Fruit fly (Drosophila melanogaster) whole organism, embryonic: ENCODE results near the gene CG4953.

Source experiments
- Abd-B ChIP-seq: fragments of 200-800 bp; sonication (Bioruptor generic); optimal IDR thresholded peaks from 2 replicates; lab custom pipeline; 2018; ENCODE audit warnings: missing biosample characterization, mild to moderate bottlenecking, missing genetic modification characterization, moderate library complexity
- Adf1 ChIP-seq: fragments of 200-800 bp; sonication (Bioruptor generic); IDR thresholded peaks from 2 replicates; pipeline ENCODE4 v1.3.6; 2022; ENCODE audit warnings: missing biosample characterization, missing genetic modification characterization
- BEAF-32 ChIP-seq: fragments of 200-800 bp; sonication (Bioruptor generic); optimal IDR thresholded peaks from 3 replicates; lab custom pipeline; 2017; ENCODE audit warnings: missing biosample characterization, missing genetic modification characterization, mild to moderate bottlenecking, moderate library complexity, missing genetic modification reagents
- Bgb ChIP-seq: fragments of 200-800 bp; sonication (Bioruptor generic); IDR thresholded peaks from 2 replicates; pipeline ENCODE4 v1.3.6; 2022; ENCODE audit warnings: missing biosample characterization, missing genetic modification characterization; ENCODE audit not compliant: partially characterized antibody
- C15 ChIP-seq: fragments of 200-800 bp; sonication (Bioruptor generic); IDR thresholded peaks from 3 replicates; pipeline ENCODE4 v1.3.6; 2022; ENCODE audit warnings: missing biosample characterization, missing genetic modification characterization
- CG11085 ChIP-seq: fragments of 200-800 bp; sonication (Bioruptor generic); IDR thresholded peaks from 2 replicates; pipeline ENCODE4 v1.3.6; 2022; ENCODE audit warnings: missing biosample characterization, missing genetic modification characterization
- CG11456 ChIP-seq: fragments of 200-800 bp; sonication (Bioruptor generic); IDR thresholded peaks from 3 replicates; pipeline ENCODE4 v1.3.6; 2022; ENCODE audit warnings: missing biosample characterization, missing genetic modification characterization
- CG12744 ChIP-seq: fragments of 200-800 bp; sonication (Bioruptor generic); optimal IDR thresholded peaks from 2 replicates; lab custom pipeline; 2016; ENCODE audit warnings: missing biosample characterization, missing genetic modification characterization
- CG15269 ChIP-seq: fragments of 200-800 bp; sonication (Bioruptor generic); optimal IDR thresholded peaks from 2 replicates; lab custom pipeline; 2018; ENCODE audit warnings: missing biosample characterization, mild to moderate bottlenecking, missing genetic modification characterization, moderate library complexity
- CG17568 ChIP-seq: fragments of 200-800 bp; sonication (Bioruptor generic); optimal IDR thresholded peaks from 2 replicates; lab custom pipeline; 2018; ENCODE audit warnings: missing biosample characterization, mild to moderate bottlenecking, missing genetic modification characterization, moderate library complexity
- CG30403 ChIP-seq: fragments of 200-800 bp; sonication (Bioruptor generic); optimal IDR thresholded peaks from 3 replicates; lab custom pipeline; 2016; ENCODE audit warnings: missing biosample characterization, missing genetic modification characterization
- CG32772 ChIP-seq: fragments of 200-800 bp; sonication (Bioruptor generic); IDR thresholded peaks from 2 replicates; pipeline ENCODE4 v1.3.6; 2022; ENCODE audit warnings: missing biosample characterization, missing genetic modification characterization
- CG34422 ChIP-seq: fragments of 200-800 bp; sonication (Bioruptor generic); IDR thresholded peaks from 3 replicates; pipeline ENCODE4 v1.3.6; 2022; ENCODE audit warnings: missing biosample characterization, missing genetic modification characterization
- CG3995 ChIP-seq: fragments of 200-800 bp; sonication (Bioruptor generic); optimal IDR thresholded peaks from 3 replicates; lab custom pipeline; 2016; ENCODE audit warnings: missing biosample characterization, missing genetic modification characterization
- CG4328 ChIP-seq: fragments of 200-800 bp; sonication (Bioruptor generic); optimal IDR thresholded peaks from 3 replicates; lab custom pipeline; 2017; ENCODE audit warnings: missing biosample characterization, missing genetic modification reagents, missing genetic modification characterization
- CG5180 ChIP-seq: fragments of 200-800 bp; sonication (Bioruptor generic); optimal IDR thresholded peaks from 3 replicates; lab custom pipeline; 2017; ENCODE audit warnings: missing biosample characterization, missing genetic modification characterization, mild to moderate bottlenecking, moderate library complexity, missing genetic modification reagents
- CG7357 ChIP-seq: fragments of 200-800 bp; sonication (Bioruptor generic); IDR thresholded peaks from 3 replicates; pipeline ENCODE4 v1.3.6; 2022; ENCODE audit warnings: missing biosample characterization, missing genetic modification characterization
- CG7786 ChIP-seq: fragments of 200-800 bp; sonication (Bioruptor generic); optimal IDR thresholded peaks from 2 replicates; lab custom pipeline; 2016; ENCODE audit warnings: missing biosample characterization, missing genetic modification characterization
- CG7928 ChIP-seq: fragments of 200-800 bp; sonication (Bioruptor generic); optimal IDR thresholded peaks from 2 replicates; lab custom pipeline; 2017; ENCODE audit warnings: missing biosample characterization, mild to moderate bottlenecking, missing genetic modification characterization
- CG8290 ChIP-seq, 3 experiments: fragments of 200-800 bp; sonication (Bioruptor generic); optimal IDR thresholded peaks; 2 replicates each; lab custom pipeline; 2016 to 2019; ENCODE audit warnings: missing biosample characterization in 3 of 3, missing genetic modification characterization in 3 of 3, mild to moderate bottlenecking in 2 of 3, moderate library complexity in 1 of 3
- CG9215 ChIP-seq: fragments of 200-800 bp; sonication (Bioruptor generic); IDR thresholded peaks from 2 replicates; pipeline ENCODE4 v1.3.6; 2022; ENCODE audit warnings: missing biosample characterization, missing genetic modification characterization
- Dek ChIP-seq: fragments of 200-800 bp; sonication (Bioruptor generic); optimal IDR thresholded peaks from 3 replicates; lab custom pipeline; 2019; ENCODE audit warnings: missing biosample characterization, mild to moderate bottlenecking, missing genetic modification characterization, moderate library complexity
- Doc2 ChIP-seq: fragments of 200-800 bp; sonication (Bioruptor generic); IDR thresholded peaks from 2 replicates; pipeline ENCODE4 v1.3.6; 2022; ENCODE audit warnings: missing biosample characterization, missing genetic modification characterization
- H2.0 ChIP-seq: fragments of 200-800 bp; sonication (Bioruptor generic); IDR thresholded peaks from 2 replicates; pipeline ENCODE4 v1.3.6; 2022; ENCODE audit warnings: missing biosample characterization, missing genetic modification characterization
- HLH4C ChIP-seq: fragments of 200-800 bp; sonication (Bioruptor generic); IDR thresholded peaks from 3 replicates; pipeline ENCODE4 v1.3.6; 2022; ENCODE audit warnings: missing biosample characterization, missing genetic modification characterization; ENCODE audit not compliant: partially characterized antibody
- HLH54F ChIP-seq: fragments of 200-800 bp; sonication (Bioruptor generic); optimal IDR thresholded peaks from 3 replicates; lab custom pipeline; 2016; ENCODE audit warnings: missing biosample characterization, missing genetic modification characterization
- HmgZ ChIP-seq: fragments of 200-800 bp; sonication (Bioruptor generic); optimal IDR thresholded peaks from 2 replicates; lab custom pipeline; 2018; ENCODE audit warnings: missing biosample characterization, mild to moderate bottlenecking, missing genetic modification characterization
- Hr3 ChIP-seq: fragments of 200-800 bp; sonication (Bioruptor generic); optimal IDR thresholded peaks from 3 replicates; lab custom pipeline; 2016; ENCODE audit warnings: missing biosample characterization, missing genetic modification characterization
- Hr78 ChIP-seq, 2 experiments: fragments of 200-800 bp in 1 of 2; fragments of >200 bp in 1 of 2; sonication (Bioruptor generic) in 1 of 2; optimal IDR thresholded peaks; 2 replicates each; lab custom pipeline; 2017 to 2019; ENCODE audit warnings: missing biosample characterization in 2 of 2, missing genetic modification characterization in 2 of 2, mild to moderate bottlenecking in 1 of 2, moderate library complexity in 1 of 2
- MBD-R2 ChIP-seq: fragments of 200-800 bp; sonication (Bioruptor generic); IDR thresholded peaks from 2 replicates; pipeline ENCODE4 v1.3.6; 2022; ENCODE audit warnings: missing biosample characterization, missing genetic modification characterization
- MTF-1 ChIP-seq: fragments of 200-800 bp; sonication (Bioruptor generic); optimal IDR thresholded peaks from 2 replicates; lab custom pipeline; 2018; ENCODE audit warnings: missing biosample characterization, mild to moderate bottlenecking, missing genetic modification characterization, borderline replicate concordance
- Rfx ChIP-seq: fragments of 200-800 bp; sonication (Bioruptor generic); IDR thresholded peaks from 2 replicates; pipeline ENCODE4 v1.3.6; 2022; ENCODE audit warnings: missing biosample characterization, missing genetic modification characterization
- Six4 ChIP-seq: fragments of 200-800 bp; sonication (Bioruptor generic); optimal IDR thresholded peaks from 2 replicates; lab custom pipeline; 2016; ENCODE audit warnings: missing biosample characterization, missing genetic modification characterization
- Tbp ChIP-seq: fragments of >200 bp; optimal IDR thresholded peaks from 2 replicates; lab custom pipeline; 2018; ENCODE audit warnings: missing biosample characterization, missing genetic modification characterization
- Usf ChIP-seq: fragments of 200-800 bp; sonication (Bioruptor generic); optimal IDR thresholded peaks from 2 replicates; lab custom pipeline; 2017; ENCODE audit warnings: missing genotype, missing biosample characterization, missing genetic modification characterization
- ab ChIP-seq: fragments of 200-800 bp; sonication (Bioruptor generic); optimal IDR thresholded peaks from 2 replicates; lab custom pipeline; 2016; ENCODE audit warnings: missing biosample characterization, missing genetic modification characterization
- az2 ChIP-seq: fragments of 200-800 bp; sonication (Bioruptor generic); optimal IDR thresholded peaks from 3 replicates; lab custom pipeline; 2016; ENCODE audit warnings: missing biosample characterization, missing genetic modification characterization
- br ChIP-seq: fragments of >200 bp; optimal IDR thresholded peaks from 2 replicates; lab custom pipeline; 2017
- caup ChIP-seq: fragments of 200-800 bp; sonication (Bioruptor generic); optimal IDR thresholded peaks from 3 replicates; lab custom pipeline; 2017; ENCODE audit warnings: missing biosample characterization, mild to moderate bottlenecking, missing genetic modification characterization, moderate library complexity; ENCODE audit not compliant: severe bottlenecking
- dmrt11E ChIP-seq: fragments of 200-800 bp; sonication (Bioruptor generic); optimal IDR thresholded peaks from 3 replicates; lab custom pipeline; 2018; ENCODE audit warnings: missing biosample characterization, mild to moderate bottlenecking, missing genetic modification characterization, moderate library complexity
- ham ChIP-seq: fragments of 200-800 bp; sonication (Bioruptor generic); IDR thresholded peaks from 2 replicates; pipeline ENCODE4 v1.3.6; 2022; ENCODE audit warnings: missing biosample characterization, missing genetic modification characterization
- pnt ChIP-seq: fragments of 200-800 bp; sonication (Bioruptor generic); optimal IDR thresholded peaks from 3 replicates; lab custom pipeline; 2016; ENCODE audit warnings: missing biosample characterization, missing genetic modification characterization
- prd ChIP-seq, 3 experiments: fragments of >200 bp in 2 of 3; fragments of 200-800 bp in 1 of 3; sonication (Bioruptor generic) in 1 of 3; optimal IDR thresholded peaks in 2 of 3; IDR thresholded peaks in 1 of 3; 2 replicates in 2 of 3; 3 replicates in 1 of 3; pipeline versions ENCODE4 v1.3.6 to Lab custom; 2017 to 2022; ENCODE audit warnings: missing biosample characterization in 1 of 3, missing genetic modification characterization in 1 of 3
- salm ChIP-seq: fragments of 200-800 bp; sonication (Bioruptor generic); optimal IDR thresholded peaks from 2 replicates; lab custom pipeline; 2018; ENCODE audit warnings: missing biosample characterization, mild to moderate bottlenecking, missing genetic modification characterization
- slbo ChIP-seq: fragments of 200-800 bp; sonication (Bioruptor generic); IDR thresholded peaks from 2 replicates; pipeline ENCODE4 v1.3.6; 2022; ENCODE audit warnings: missing biosample characterization, missing genetic modification characterization
- slp2 ChIP-seq: fragments of 200-800 bp; sonication (Bioruptor generic); optimal IDR thresholded peaks from 2 replicates; lab custom pipeline; 2016; ENCODE audit warnings: missing biosample characterization, missing genetic modification characterization
- so ChIP-seq: fragments of 200-800 bp; sonication (Bioruptor generic); IDR thresholded peaks from 3 replicates; pipeline ENCODE4 v1.3.6; 2022; ENCODE audit warnings: missing biosample characterization, missing genetic modification characterization
- ssp ChIP-seq: fragments of 200-800 bp; sonication (Bioruptor generic); IDR thresholded peaks from 2 replicates; pipeline ENCODE4 v1.3.6; 2022; ENCODE audit warnings: missing biosample characterization, missing genetic modification characterization
- tin ChIP-seq: fragments of 200-800 bp; sonication (Bioruptor generic); optimal IDR thresholded peaks from 3 replicates; lab custom pipeline; 2016; ENCODE audit warnings: missing biosample characterization, missing genetic modification characterization
- wek ChIP-seq: fragments of 200-800 bp; sonication (Bioruptor generic); optimal IDR thresholded peaks from 3 replicates; lab custom pipeline; 2018; ENCODE audit warnings: missing biosample characterization, mild to moderate bottlenecking, missing genetic modification characterization, moderate library complexity

Gene CG4953

DNA sequence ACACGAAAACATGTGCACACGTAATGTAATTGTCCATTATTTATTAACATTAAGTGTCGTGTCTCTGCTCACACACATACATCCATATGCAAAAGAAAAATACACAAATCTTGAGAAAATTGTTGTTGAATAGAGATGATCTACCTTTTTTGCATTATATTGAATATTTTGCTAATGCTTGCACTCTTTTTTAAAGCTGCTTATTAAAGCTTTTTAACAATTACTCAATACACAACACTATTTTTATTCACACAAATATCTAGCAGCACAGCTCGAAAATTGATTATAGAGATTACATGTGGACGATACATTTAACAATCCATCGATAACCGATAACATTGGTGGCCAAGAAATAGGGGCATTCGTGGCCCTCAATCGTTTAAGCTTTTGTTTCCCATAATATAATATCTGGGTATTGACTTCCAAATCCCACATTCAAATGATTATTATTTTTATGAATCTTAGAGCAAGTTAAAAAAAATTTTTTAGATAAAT is 25.6 kb downstream of the CG4953 start, which contains the start of gene Ufd4 (continued):
- no peak for TF ChIP-seq Hr78 (GFP tag; optimal IDR thresholded peaks at IDR 0.05; lab: Kevin White, UChicago)
- TF ChIP-seq slp2 (GFP tag; lab: Kevin White, UChicago): peak; percentile 45
- TF ChIP-seq C15 (GFP tag; lab: Robert Waterston, UW): no peak
- no peak for TF ChIP-seq Adf1
- no peak for TF ChIP-seq MTF-1 (GFP tag; lab: Kevin White, UChicago)
- no peak for TF ChIP-seq CG11085 (GFP tag; lab: Robert Waterston, UW)
- TF ChIP-seq wek (GFP tag; lab: Kevin White, UChicago): peak; percentile 98
- TF ChIP-seq Dek (tag; lab: Kevin White, UChicago): no peak
- TF ChIP-seq br: no peak
- TF ChIP-seq HLH54F: peak; percentile 63
- peak; percentile 8 for TF ChIP-seq pnt (GFP tag; lab: Kevin White, UChicago)
- peak; percentile 33 for TF ChIP-seq CG8290 (GFP tag; optimal IDR thresholded peaks at IDR 0.05; lab: Kevin White, UChicago)
- no peak for TF ChIP-seq CG8290 (tag; optimal IDR thresholded peaks at IDR 0.05; lab: Kevin White, UChicago)
- no peak; the same call in 2 of the 3 replicates for TF ChIP-seq HLH4C (GFP tag; lab: Robert Waterston, UW)
- TF ChIP-seq az2: peak; percentile 72
- peak; percentile 55 for TF ChIP-seq BEAF-32 (GFP tag; lab: Kevin White, UChicago)
- TF ChIP-seq Six4 (GFP tag; lab: Kevin White, UChicago): peak; percentile 29
- TF ChIP-seq CG9215 (GFP tag; lab: Robert Waterston, UW): no peak
- no peak for TF ChIP-seq caup (GFP tag; lab: Kevin White, UChicago)
- no peak for TF ChIP-seq ab
- TF ChIP-seq Hr3 (GFP tag; lab: Kevin White, UChicago): peak; percentile 30
- TF ChIP-seq prd (optimal IDR thresholded peaks at IDR 0.05; lab: Kevin White, UChicago): no peak
- peak; percentile 75; the same call in 2 of the 3 replicates for TF ChIP-seq prd (GFP tag; IDR thresholded peaks at IDR 0.05; lab: Robert Waterston, UW)
- TF ChIP-seq CG11456: no peak
- peak; percentile 45; the same call in 1 of the 2 replicates for TF ChIP-seq MBD-R2 (GFP tag; lab: Robert Waterston, UW)
- TF ChIP-seq CG12744 (GFP tag; lab: Kevin White, UChicago): peak; percentile 61
- no peak for TF ChIP-seq CG5180 (GFP tag; lab: Kevin White, UChicago)
- TF ChIP-seq CG34422 (GFP tag; lab: Robert Waterston, UW): no peak
- TF ChIP-seq CG15269 (tag; lab: Kevin White, UChicago): no peak
- TF ChIP-seq Tbp (GFP tag; lab: Kevin White, UChicago): no peak
- no peak for TF ChIP-seq CG17568 (GFP tag; lab: Kevin White, UChicago)
- no peak; the same call in 1 of the 2 replicates for TF ChIP-seq Rfx (GFP tag; lab: Robert Waterston, UW)
- TF ChIP-seq Abd-B (GFP tag; lab: Kevin White, UChicago): no peak
- no peak; the same call in 1 of the 2 replicates for TF ChIP-seq ssp (GFP tag; lab: Robert Waterston, UW)
- TF ChIP-seq Usf (GFP tag; lab: Kevin White, UChicago): no peak
- TF ChIP-seq CG30403: peak; percentile 67
- TF ChIP-seq Doc2: no peak
- no peak; the same call in 1 of the 2 replicates for TF ChIP-seq slbo (GFP tag; lab: Robert Waterston, UW)
- peak; percentile 62 for TF ChIP-seq dmrt11E
- TF ChIP-seq CG3995 (GFP tag; lab: Kevin White, UChicago): peak; percentile 49
- peak; percentile 68 for TF ChIP-seq tin (GFP tag; lab: Kevin White, UChicago)
- no peak for TF ChIP-seq CG4328 (GFP tag; lab: Kevin White, UChicago)
- peak; percentile 64 for TF ChIP-seq HmgZ (tag; lab: Kevin White, UChicago)
- TF ChIP-seq CG32772: no peak
- peak; percentile 32; the same call in 1 of the 2 replicates for TF ChIP-seq Bgb
- TF ChIP-seq H2.0: peak; percentile 32; the same call in 1 of the 2 replicates
- TF ChIP-seq CG7357 (GFP tag; lab: Robert Waterston, UW): no peak
- TF ChIP-seq salm (tag; lab: Kevin White, UChicago): no peak
- TF ChIP-seq so (GFP tag; lab: Robert Waterston, UW): no peak; the same call in 2 of the 3 replicates
- TF ChIP-seq CG7928 (GFP tag; lab: Kevin White, UChicago): no peak
- TF ChIP-seq ham (GFP tag; lab: Robert Waterston, UW): no peak
- TF ChIP-seq CG7786 (GFP tag; lab: Kevin White, UChicago): peak; percentile 23
